Fruit fly (Drosophila melanogaster): Measurements from ENCODE around the gene COX5BL.

Gene COX5BL

dm6 chr2L:6601018-6601505, 41.8 kb downstream of the COX5BL start, which contains the start of gene Dpp10 (continued):
- peak; percentile 61 for TF ChIP-seq CG6792 (GFP tag; optimal IDR thresholded peaks at IDR 0.05)
- peak; percentile 76 for TF ChIP-seq achi (GFP tag; optimal IDR thresholded peaks at IDR 0.05)
- TF ChIP-seq CG8632 (GFP tag; optimal IDR thresholded peaks at IDR 0.05) = peak; percentile 67
- peak; percentile 77 for TF ChIP-seq CG32006 (GFP tag; optimal IDR thresholded peaks at IDR 0.05)
- TF ChIP-seq CG1621 (tag; optimal IDR thresholded peaks at IDR 0.05) = peak; percentile 61
- TF ChIP-seq dac (GFP tag; optimal IDR thresholded peaks at IDR 0.05) = peak; percentile 43
- peak; percentile 76 for TF ChIP-seq CG3919 (GFP tag; optimal IDR thresholded peaks at IDR 0.05)
- TF ChIP-seq CG11902 (GFP tag; optimal IDR thresholded peaks at IDR 0.05) = peak; percentile 18
- peak; percentile 64 for TF ChIP-seq Sox14 (GFP tag; optimal IDR thresholded peaks at IDR 0.05)
- TF ChIP-seq CG34406 (GFP tag; optimal IDR thresholded peaks at IDR 0.05) = peak; percentile 54
- peak; percentile 59 for TF ChIP-seq CG16779 (tag; optimal IDR thresholded peaks at IDR 0.05)
- peak; percentile 73 for TF ChIP-seq Smox (GFP tag; optimal IDR thresholded peaks at IDR 0.05)
- TF ChIP-seq Ets96B (tag; optimal IDR thresholded peaks at IDR 0.05) = peak; percentile 70
- peak; percentile 90 for TF ChIP-seq CG6163 (GFP tag; IDR thresholded peaks at IDR 0.05)
- TF ChIP-seq salr (GFP tag; optimal IDR thresholded peaks at IDR 0.05) = peak; percentile 48 to 61
- TF ChIP-seq Hr39 (GFP tag; optimal IDR thresholded peaks at IDR 0.05) = peak; percentile 70
- TF ChIP-seq CG3032 (tag; optimal IDR thresholded peaks at IDR 0.05) = peak; percentile 78
- peak; percentile 63 for TF ChIP-seq Ets21C (GFP tag; optimal IDR thresholded peaks at IDR 0.05)
- peak; percentile 72 for TF ChIP-seq Eip75B (GFP tag; optimal IDR thresholded peaks at IDR 0.05)
- peak; percentile 92 for TF ChIP-seq Eip78C (GFP tag)
- peak; percentile 56 for TF ChIP-seq CG6276 (GFP tag; optimal IDR thresholded peaks at IDR 0.05)
- TF ChIP-seq CG4318 (GFP tag; optimal IDR thresholded peaks at IDR 0.05) = peak; percentile 70
- no peak for TF ChIP-seq Hr38 (GFP tag; optimal IDR thresholded peaks at IDR 0.05)
- peak; percentile 69 for TF ChIP-seq Sox102F (GFP tag; optimal IDR thresholded peaks at IDR 0.05)
- peak; percentile 44 for TF ChIP-seq CG8319 (GFP tag; optimal IDR thresholded peaks at IDR 0.05)
- peak; percentile 83 for TF ChIP-seq CG11294 (GFP tag; IDR thresholded peaks at IDR 0.05)
- peak; percentile 71 for TF ChIP-seq CG10631 (GFP tag; optimal IDR thresholded peaks at IDR 0.05)
- peak; percentile 65 for TF ChIP-seq net (GFP tag; optimal IDR thresholded peaks at IDR 0.05)
- peak; percentile 72 for TF ChIP-seq lz (GFP tag; optimal IDR thresholded peaks at IDR 0.05)
- no peak for TF ChIP-seq Blimp-1 (GFP tag; optimal IDR thresholded peaks at IDR 0.05)
- no peak for TF ChIP-seq fd85E (GFP tag; optimal IDR thresholded peaks at IDR 0.05)
- TF ChIP-seq CG6854 (GFP tag; optimal IDR thresholded peaks at IDR 0.05) = no peak
- TF ChIP-seq esn (GFP tag; optimal IDR thresholded peaks at IDR 0.05) = no peak
- peak; percentile 91 for TF ChIP-seq CG15336 (GFP tag; IDR thresholded peaks at IDR 0.05)
- TF ChIP-seq CG11762 (GFP tag; optimal IDR thresholded peaks at IDR 0.05; ENCODE audit: insufficient read depth) = peak; percentile 24

Measured in whole organism, prepupa.